Worm (Caenorhabditis elegans) whole organism, L4 larva: ENCODE measurements around the gene srh-200.

Experiments used
- F26F4.8 ChIP-seq: fragments of 200-800 bp; sonication (Bioruptor generic); conservative IDR thresholded peaks from 2 replicates; pipeline ENCODE4 v1.3.6; 2022; ENCODE audit warnings: missing genetic modification characterization, missing compliant biosample characterization
- F37D6.2 ChIP-seq: sonication (generic microtip); optimal IDR thresholded peaks from 2 replicates; lab custom pipeline; 2016; ENCODE audit warnings: mild to moderate bottlenecking, missing genetic modification characterization, missing compliant biosample characterization
- T20F7.1 ChIP-seq: fragments of 200-800 bp; sonication (Bioruptor generic); optimal IDR thresholded peaks from 2 replicates; lab custom pipeline; 2018; ENCODE audit warnings: mild to moderate bottlenecking, missing genetic modification characterization, missing compliant biosample characterization
- ZK546.5 ChIP-seq, 2 experiments: sonication (generic microtip); optimal IDR thresholded peaks; 2 replicates each; lab custom pipeline; 2017; ENCODE audit warnings: missing biosample characterization in 2 of 2, missing genetic modification characterization in 2 of 2
- aha-1 ChIP-seq: fragments of 150-350 bp; peaks from one replicate; lab custom pipeline; 2014; ENCODE audit warnings: missing biosample characterization, missing genetic modification characterization
- arid-1 ChIP-seq: fragments of 200-800 bp; sonication (Bioruptor generic); conservative IDR thresholded peaks from 2 replicates; pipeline ENCODE4 v1.3.6; 2022; ENCODE audit warnings: missing genetic modification reagents, missing genetic modification characterization, missing compliant biosample characterization
- attf-4 ChIP-seq: sonication (generic microtip); optimal IDR thresholded peaks from 3 replicates; lab custom pipeline; 2017; ENCODE audit warnings: missing biosample characterization, missing genetic modification characterization
- ceh-32 ChIP-seq: sonication (generic microtip); optimal IDR thresholded peaks from 2 replicates; lab custom pipeline; 2016; ENCODE audit warnings: mild to moderate bottlenecking, missing genetic modification characterization, missing compliant biosample characterization; ENCODE audit not compliant: poor library complexity
- ceh-44 ChIP-seq: fragments of 200-800 bp; sonication (Bioruptor generic); IDR thresholded peaks from 2 replicates; pipeline ENCODE4 v1.3.6; 2022; ENCODE audit warnings: missing genetic modification reagents, missing genetic modification characterization, missing compliant biosample characterization
- ces-1 ChIP-seq: fragments of 150-350 bp; sonication (generic microtip); optimal IDR thresholded peaks from 4 replicates; lab custom pipeline; 2014; ENCODE audit warnings: missing biosample characterization, missing genetic modification reagents, missing genetic modification characterization
- ctbp-1 ChIP-seq: fragments of 200-800 bp; sonication (Bioruptor generic); IDR thresholded peaks from 2 replicates; pipeline ENCODE4 v1.3.6; 2022; ENCODE audit warnings: missing genetic modification reagents, missing genetic modification characterization, missing compliant biosample characterization
- daf-12 ChIP-seq: fragments of 150-350 bp; optimal IDR thresholded peaks from 2 replicates; lab custom pipeline; 2014; ENCODE audit warnings: missing biosample characterization, missing genetic modification reagents, missing genetic modification characterization
- daf-16 ChIP-seq, 3 experiments: sonication (generic microtip); optimal IDR thresholded peaks; 2 replicates each; lab custom pipeline; 2016 to 2017; ENCODE audit warnings: missing genetic modification characterization in 3 of 3, missing genetic modification reagents in 3 of 3, mild to moderate bottlenecking in 2 of 3, missing compliant biosample characterization in 2 of 3, missing biosample characterization in 1 of 3, moderate library complexity in 1 of 3
- dve-1 ChIP-seq: sonication (generic microtip); optimal IDR thresholded peaks from 2 replicates; lab custom pipeline; 2017; ENCODE audit warnings: antibody characterized with exemption, mild to moderate bottlenecking, missing genetic modification characterization, missing compliant biosample characterization; ENCODE audit not compliant: insufficient read depth
- egl-43 ChIP-seq: fragments of 200-800 bp; sonication (Bioruptor generic); IDR thresholded peaks from 2 replicates; pipeline ENCODE4 v1.3.6; 2022; ENCODE audit warnings: missing genetic modification reagents, missing genetic modification characterization, missing compliant biosample characterization
- fkh-10 ChIP-seq: fragments of 150-350 bp; optimal IDR thresholded peaks from 2 replicates; lab custom pipeline; 2014; ENCODE audit warnings: missing biosample characterization, missing genetic modification reagents, missing genetic modification characterization
- gei-8 ChIP-seq: fragments of 200-800 bp; sonication (Bioruptor generic); optimal IDR thresholded peaks from 2 replicates; lab custom pipeline; 2018; ENCODE audit warnings: mild to moderate bottlenecking, missing genetic modification characterization, missing compliant biosample characterization
- lin-15B ChIP-seq: fragments of 150-350 bp; sonication (generic microtip); optimal IDR thresholded peaks from 3 replicates; lab custom pipeline; 2014; ENCODE audit warnings: missing biosample characterization, missing genetic modification characterization
- lin-38 ChIP-seq: fragments of 200-800 bp; sonication (Bioruptor generic); IDR thresholded peaks from 2 replicates; pipeline ENCODE4 v1.3.6; 2022; ENCODE audit warnings: missing genetic modification reagents, missing genetic modification characterization, missing compliant biosample characterization
- lir-3 ChIP-seq: sonication (generic microtip); optimal IDR thresholded peaks from 2 replicates; lab custom pipeline; 2016; ENCODE audit warnings: mild to moderate bottlenecking, missing genetic modification characterization, missing compliant biosample characterization
- madf-5 ChIP-seq, 2 experiments: fragments of 200-800 bp; sonication (Bioruptor generic); IDR thresholded peaks; 2 replicates each; pipeline ENCODE4 v1.3.6; 2022; ENCODE audit warnings: missing compliant biosample characterization in 2 of 2, missing genetic modification characterization in 2 of 2
- mdt-29 ChIP-seq: fragments of 200-800 bp; sonication (Bioruptor generic); IDR thresholded peaks from 2 replicates; pipeline ENCODE4 v1.3.6; 2022; ENCODE audit warnings: missing genetic modification reagents, missing genetic modification characterization, missing compliant biosample characterization
- nhr-11 ChIP-seq: fragments of 150-350 bp; optimal IDR thresholded peaks from 2 replicates; lab custom pipeline; 2014; ENCODE audit warnings: missing biosample characterization, missing genetic modification characterization
- nhr-111 ChIP-seq: fragments of 200-800 bp; sonication (Bioruptor generic); optimal IDR thresholded peaks from 2 replicates; lab custom pipeline; 2018; ENCODE audit warnings: mild to moderate bottlenecking, missing genetic modification characterization, missing compliant biosample characterization
- nhr-76 ChIP-seq: fragments of 150-350 bp; optimal IDR thresholded peaks from 2 replicates; lab custom pipeline; 2014; ENCODE audit warnings: missing biosample characterization, missing genetic modification characterization
- saeg-2 ChIP-seq: fragments of 200-800 bp; sonication (Bioruptor generic); IDR thresholded peaks from 2 replicates; pipeline ENCODE4 v1.3.6; 2022; ENCODE audit warnings: missing genetic modification reagents, missing genetic modification characterization, missing compliant biosample characterization
- sdz-12 ChIP-seq: fragments of 200-800 bp; sonication (Bioruptor generic); optimal IDR thresholded peaks from 2 replicates; lab custom pipeline; 2018; ENCODE audit warnings: mild to moderate bottlenecking, missing genetic modification characterization, missing compliant biosample characterization
- skn-1 ChIP-seq: fragments of 150-350 bp; optimal IDR thresholded peaks from 2 replicates; lab custom pipeline; 2014; ENCODE audit warnings: missing biosample characterization, missing genetic modification characterization
- unc-130 ChIP-seq: sonication (generic microtip); optimal IDR thresholded peaks from 2 replicates; lab custom pipeline; 2016; ENCODE audit warnings: missing genetic modification reagents, missing genetic modification characterization, missing compliant biosample characterization
- unc-62 ChIP-seq, 3 experiments: fragments of 150-350 bp in 1 of 3; sonication (generic microtip); optimal IDR thresholded peaks in 2 of 3; peaks in 1 of 3; 1 replicate in 1 of 3; 2 replicates in 2 of 3; lab custom pipeline; 2014 to 2017; ENCODE audit warnings: missing biosample characterization in 3 of 3, missing genetic modification characterization in 3 of 3, missing genetic modification reagents in 3 of 3, missing genotype in 1 of 3
- zag-1 ChIP-seq: fragments of 150-350 bp; optimal IDR thresholded peaks from 2 replicates; lab custom pipeline; 2014; ENCODE audit warnings: missing biosample characterization, missing genetic modification characterization
- zfp-2 ChIP-seq: sonication (generic microtip); optimal IDR thresholded peaks from 2 replicates; lab custom pipeline; 2016; ENCODE audit warnings: mild to moderate bottlenecking, missing genetic modification characterization, missing compliant biosample characterization
- ztf-11 ChIP-seq: fragments of 150-350 bp; optimal IDR thresholded peaks from 2 replicates; lab custom pipeline; 2014; ENCODE audit warnings: missing biosample characterization, missing genetic modification characterization

srh-200 gene

DNA sequence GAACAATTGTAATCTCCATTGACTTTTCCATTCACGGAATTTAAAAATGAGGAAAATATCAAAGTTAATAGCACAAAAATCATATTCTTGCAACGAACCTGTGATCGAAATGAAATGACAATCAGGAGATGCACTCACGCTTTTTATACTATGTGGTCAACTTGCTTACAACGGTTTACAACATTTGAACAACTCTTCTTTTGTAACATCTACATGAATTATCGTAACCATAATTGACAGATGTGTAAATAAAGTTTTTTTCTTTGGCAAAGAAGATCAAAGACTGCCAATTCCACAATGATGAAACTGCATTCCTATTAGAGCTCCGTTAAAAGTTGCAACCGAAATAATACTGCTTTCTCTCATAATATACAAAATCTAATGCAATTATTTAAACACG lies 13.7 kb downstream of the srh-200 start, which contains the start of gene F07C4.10:
Gene F07C4.10 (minus strand): TSS at position 101 of the 400 bp plus-strand sequence.
- TF ChIP-seq lin-38 (GFP tag; lab: Robert Waterston, UW) (no peak), zfp-2 (tag; lab: Kevin White, UChicago) (no peak), dve-1 (tag; lab: Kevin White, UChicago) (no peak), daf-16 (GFP tag; optimal IDR thresholded peaks at IDR 0.05; lab: Kevin White, UChicago) (no peak), daf-16 (tag; optimal IDR thresholded peaks at IDR 0.05; lab: Kevin White, UChicago) (no peak), arid-1 (GFP tag; lab: Robert Waterston, UW) (no peak), ceh-44 (no peak), nhr-76 (tag; lab: Kevin White, UChicago) (no peak), ZK546.5 (tag; optimal IDR thresholded peaks at IDR 0.05; lab: Kevin White, UChicago) (no peak), fkh-10 (GFP tag; lab: Kevin White, UChicago) (no peak), ztf-11 (no peak), unc-130 (GFP tag; lab: Kevin White, UChicago) (no peak), ceh-32 (no peak), F26F4.8 (GFP tag; lab: Robert Waterston, UW) (no peak), F37D6.2 (tag; lab: Kevin White, UChicago) (no peak), lir-3 (tag; lab: Kevin White, UChicago) (no peak), egl-43 (no peak)

DNA sequence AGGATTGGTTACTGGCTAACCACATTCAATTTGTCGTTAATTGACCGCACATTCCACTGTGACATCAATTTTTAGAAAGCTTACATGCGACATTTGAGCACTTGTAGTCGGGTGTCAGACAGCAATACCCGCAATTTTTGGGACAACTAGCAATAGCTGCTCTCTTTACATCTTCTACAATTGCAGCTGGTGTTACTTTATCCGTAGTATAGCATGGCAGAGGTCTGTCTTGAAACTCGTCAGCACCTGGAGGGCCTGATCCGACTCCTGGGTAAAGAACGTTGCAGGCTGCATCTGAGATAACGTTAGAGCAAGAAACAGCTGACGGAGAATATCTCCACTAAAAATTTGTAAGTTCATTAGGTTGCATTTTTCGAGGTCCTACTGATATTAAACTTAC lies 14.1 kb downstream of the srh-200 start:
- TF ChIP-seq daf-12 (tag; lab: Kevin White, UChicago) = no peak
- no peak for TF ChIP-seq sdz-12 (GFP tag; lab: Kevin White, UChicago)
- peak; percentile 78 for TF ChIP-seq aha-1 (tag; lab: Kevin White, UChicago)
- peak in 1 of 2 experiments; percentile 76 for TF ChIP-seq unc-62 (GFP tag; optimal IDR thresholded peaks at IDR 0.05 in 1 of 2; lab: Kevin White, UChicago)
- TF ChIP-seq unc-62 (tag; optimal IDR thresholded peaks at IDR 0.05; lab: Kevin White, UChicago) = no peak
- TF ChIP-seq ctbp-1 (GFP tag; lab: Robert Waterston, UW) = no peak
- no peak for TF ChIP-seq skn-1

DNA sequence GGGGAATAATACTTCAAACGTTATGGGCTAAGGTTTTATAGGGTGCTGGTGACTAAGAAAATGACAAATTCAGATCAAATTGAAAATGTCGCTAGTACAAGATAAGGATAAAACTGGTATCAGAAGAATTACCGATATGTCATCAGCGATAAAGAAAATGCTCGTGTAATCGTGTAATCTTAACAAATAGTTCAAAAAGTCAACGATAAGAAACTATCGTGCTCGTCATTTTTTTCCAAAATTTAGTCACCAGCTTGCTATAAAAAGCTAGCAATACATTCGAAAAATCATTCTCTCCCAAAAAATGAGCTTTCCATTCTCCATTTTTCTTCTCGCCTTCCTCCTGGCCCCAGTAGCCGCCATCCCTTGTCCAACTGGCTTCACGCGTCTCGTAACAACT lies 15.7 kb downstream of the srh-200 start, which contains the start of gene clec-45:
Gene clec-45 (plus strand): TSS at position 301 of the 400 bp plus-strand sequence.
- TF ChIP-seq F26F4.8 (GFP tag; lab: Robert Waterston, UW) (no peak), unc-62 (GFP tag; optimal IDR thresholded peaks at IDR 0.05 in 1 of 2; lab: Kevin White, UChicago) (no peak), unc-62 (tag; optimal IDR thresholded peaks at IDR 0.05; lab: Kevin White, UChicago) (no peak), fkh-10 (GFP tag; lab: Kevin White, UChicago) (no peak), ces-1 (no peak), sdz-12 (GFP tag; lab: Kevin White, UChicago) (no peak), attf-4 (tag; lab: Kevin White, UChicago) (no peak), lin-15B (tag; lab: Kevin White, UChicago) (no peak), gei-8 (GFP tag; lab: Kevin White, UChicago) (no peak), mdt-29 (no peak), ceh-44 (no peak), madf-5 (GFP tag; IDR thresholded peaks at IDR 0.05; lab: Robert Waterston, UW) (no peak), nhr-111 (GFP tag; lab: Kevin White, UChicago) (no peak), skn-1 (no peak), egl-43 (no peak), ztf-11 (no peak), nhr-11 (no peak), zag-1 (tag; lab: Kevin White, UChicago) (no peak), daf-12 (tag; lab: Kevin White, UChicago) (no peak), saeg-2 (no peak)
- TF ChIP-seq, all 104 proteins: peak for 0

DNA sequence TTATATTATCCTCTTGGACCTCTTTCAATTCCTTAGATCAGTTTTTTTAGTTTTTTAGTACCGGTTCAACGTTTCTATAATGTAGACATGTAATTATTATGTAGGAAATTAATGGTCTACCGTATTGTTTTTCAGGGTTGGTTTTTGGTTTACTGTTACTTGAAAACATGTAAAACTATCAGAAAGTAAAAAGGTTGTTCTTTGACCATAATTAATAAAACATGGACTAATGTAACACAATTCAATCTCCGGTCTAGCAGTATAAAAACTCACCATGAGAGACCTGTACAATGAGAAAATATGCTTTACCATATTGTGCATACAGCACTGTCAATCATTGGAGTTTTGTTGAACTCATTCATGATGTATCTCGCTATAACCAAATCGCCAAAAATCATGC lies 18.0 kb downstream of the srh-200 start, which contains the start of gene srd-29:
Gene srd-29 (plus strand): TSS at position 301 of the 400 bp plus-strand sequence.
- TF ChIP-seq T20F7.1 (GFP tag; lab: Kevin White, UChicago) (no peak), aha-1 (tag; lab: Kevin White, UChicago) (peak; percentile 45)
- TF ChIP-seq, all 104 proteins: peak for 1
